Fruit fly (Drosophila melanogaster) whole organism, prepupa: ENCODE data around the gene CG32971.

ENCODE experiments used
- CG6276 ChIP-seq: fragments of 200-800 bp; sonication (Bioruptor generic); optimal IDR thresholded peaks from 2 replicates; lab custom pipeline; 2017; ENCODE audit warnings: missing biosample characterization, mild to moderate bottlenecking, missing genetic modification characterization
- CG6808 ChIP-seq: fragments of 200-800 bp; sonication (Bioruptor generic); optimal IDR thresholded peaks from 3 replicates; lab custom pipeline; 2017; ENCODE audit warnings: missing biosample characterization, missing genetic modification characterization, mild to moderate bottlenecking, moderate library complexity, missing genetic modification reagents
- CG8319 ChIP-seq: fragments of 200-800 bp; sonication (Bioruptor generic); optimal IDR thresholded peaks from 3 replicates; lab custom pipeline; 2016; ENCODE audit warnings: missing biosample characterization, missing genetic modification characterization
- CG9139 ChIP-seq: fragments of 200-800 bp; sonication (Bioruptor generic); optimal IDR thresholded peaks from 3 replicates; lab custom pipeline; 2017; ENCODE audit warnings: missing biosample characterization, mild to moderate bottlenecking, missing genetic modification characterization
- Ets96B ChIP-seq: fragments of 200-800 bp; optimal IDR thresholded peaks from 2 replicates; lab custom pipeline; 2019; ENCODE audit warnings: missing biosample characterization, mild to moderate bottlenecking, missing genetic modification characterization, moderate library complexity
- Gug ChIP-seq: fragments of 200-800 bp; sonication (Bioruptor generic); IDR thresholded peaks from 2 replicates; pipeline ENCODE4 v1.3.6; 2022; ENCODE audit warnings: missing biosample characterization, missing genetic modification characterization
- Hr4 ChIP-seq: fragments of 200-800 bp; sonication (Bioruptor generic); optimal IDR thresholded peaks from 3 replicates; lab custom pipeline; 2016; ENCODE audit warnings: missing biosample characterization, missing genetic modification characterization
- Lpt ChIP-seq: fragments of 200-800 bp; sonication (Bioruptor generic); optimal IDR thresholded peaks from 3 replicates; lab custom pipeline; 2016; ENCODE audit warnings: missing biosample characterization, missing genetic modification characterization
- salr ChIP-seq, 2 experiments: fragments of 200-800 bp; sonication (Bioruptor generic); optimal IDR thresholded peaks; 3 replicates each; lab custom pipeline; 2016 to 2018; ENCODE audit warnings: missing biosample characterization in 2 of 2, missing genetic modification characterization in 2 of 2, mild to moderate bottlenecking in 1 of 2
- ss ChIP-seq, 2 experiments: fragments of 200-800 bp; sonication (Bioruptor generic); optimal IDR thresholded peaks; 2 replicates in 1 of 2; 3 replicates in 1 of 2; lab custom pipeline; 2017 to 2018; ENCODE audit warnings: mild to moderate bottlenecking in 2 of 2, missing biosample characterization in 2 of 2, missing genetic modification characterization in 2 of 2, moderate library complexity in 1 of 2
- topi ChIP-seq: fragments of 200-800 bp; sonication (Bioruptor generic); optimal IDR thresholded peaks from 3 replicates; lab custom pipeline; 2016; ENCODE audit warnings: missing biosample characterization, missing genetic modification characterization

dm6 chr2L:14271424-14271823 lies 3.2 kb upstream of the CG32971 start:
- TF ChIP-seq Ets96B (no peak), Lpt (GFP tag; lab: Kevin White, UChicago) (no peak), salr (GFP tag; optimal IDR thresholded peaks at IDR 0.05; lab: Kevin White, UChicago) (no peak), CG8319 (GFP tag; lab: Kevin White, UChicago) (no peak), ss (GFP tag; optimal IDR thresholded peaks at IDR 0.05; lab: Kevin White, UChicago) (no peak), CG6276 (GFP tag; lab: Kevin White, UChicago) (no peak), Hr4 (no peak), CG9139 (GFP tag; lab: Kevin White, UChicago) (no peak), topi (GFP tag; lab: Kevin White, UChicago) (no peak), CG6808 (GFP tag; lab: Kevin White, UChicago) (no peak), Gug (GFP tag; lab: Robert Waterston, UW) (no peak)
